Fruit fly (Drosophila melanogaster): ENCODE data around the gene mRpL36.

The mRpL36 gene

DNA sequence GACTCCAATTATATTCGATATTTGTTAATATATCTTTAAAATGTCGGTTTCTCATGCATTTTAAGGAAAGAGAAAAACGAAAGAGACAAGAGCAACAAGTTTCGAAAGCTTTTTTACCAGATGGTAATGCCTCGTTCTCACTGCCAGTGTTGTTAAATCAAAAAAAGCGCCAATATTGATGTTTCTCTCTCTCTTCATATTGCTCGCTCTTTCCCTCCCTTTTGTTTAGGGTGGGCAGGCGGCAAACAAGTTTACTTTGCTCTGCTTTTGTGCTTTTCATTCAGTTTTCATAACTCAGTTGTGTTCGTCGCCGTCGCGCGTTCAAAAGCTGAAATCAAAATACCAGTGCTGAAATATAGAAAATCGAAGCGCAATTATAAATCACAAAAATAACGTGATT lies 43.1 kb downstream of the mRpL36 start (continued):
- peak; percentile 56 for TF ChIP-seq CG10543 (GFP tag; optimal IDR thresholded peaks at IDR 0.05)
- TF ChIP-seq E2f2 (GFP tag; IDR thresholded peaks at IDR 0.05) = peak; percentile 57
- TF ChIP-seq CG31365 (tag; optimal IDR thresholded peaks at IDR 0.05) = peak; percentile 64
- peak; percentile 65 for TF ChIP-seq BtbVII (GFP tag; optimal IDR thresholded peaks at IDR 0.05)
- TF ChIP-seq CG31224 (GFP tag; IDR thresholded peaks at IDR 0.05) = no peak
- no peak for TF ChIP-seq ham (GFP tag; IDR thresholded peaks at IDR 0.05)
- TF ChIP-seq dimm (GFP tag; IDR thresholded peaks at IDR 0.05) = no peak
- peak; percentile 36; the same call in 1 of the 2 replicates for TF ChIP-seq seq (GFP tag; IDR thresholded peaks at IDR 0.05)
- no peak for TF ChIP-seq CG18262 (tag; optimal IDR thresholded peaks at IDR 0.05)
- no peak for TF ChIP-seq bowl (GFP tag; IDR thresholded peaks at IDR 0.05)
- no peak for TF ChIP-seq CG3407 (GFP tag; optimal IDR thresholded peaks at IDR 0.05)
- peak; percentile 6 for TF ChIP-seq tup (GFP tag; optimal IDR thresholded peaks at IDR 0.05)
- TF ChIP-seq psq (GFP tag; optimal IDR thresholded peaks at IDR 0.05) = no peak
- TF ChIP-seq wek (GFP tag; optimal IDR thresholded peaks at IDR 0.05) = peak; percentile 53
- no peak for TF ChIP-seq CG2889 (GFP tag; IDR thresholded peaks at IDR 0.05)
- TF ChIP-seq crp (GFP tag; optimal IDR thresholded peaks at IDR 0.05) = no peak
- TF ChIP-seq Bgb (GFP tag; IDR thresholded peaks at IDR 0.05; ENCODE audit: partially characterized antibody) = no peak
- no peak for TF ChIP-seq CG3838 (GFP tag; optimal IDR thresholded peaks at IDR 0.05)
- peak; percentile 79 for TF ChIP-seq caup (GFP tag; optimal IDR thresholded peaks at IDR 0.05; ENCODE audit: severe bottlenecking)
- no peak for TF ChIP-seq ssp (GFP tag; IDR thresholded peaks at IDR 0.05)
- no peak for TF ChIP-seq Ptx1 (GFP tag; IDR thresholded peaks at IDR 0.05)
- TF ChIP-seq hkb (optimal IDR thresholded peaks at IDR 0.05) = no peak
- peak; percentile 67 for TF ChIP-seq hkb (GFP tag; IDR thresholded peaks at IDR 0.05)
- TF ChIP-seq HmgZ (tag; optimal IDR thresholded peaks at IDR 0.05) = peak; percentile 61
- peak; percentile 77 for TF ChIP-seq CG17568 (GFP tag; optimal IDR thresholded peaks at IDR 0.05)
- TF ChIP-seq CG17186 (GFP tag; optimal IDR thresholded peaks at IDR 0.05) = no peak
- TF ChIP-seq CG17328 (GFP tag; IDR thresholded peaks at IDR 0.05) = no peak
- peak; percentile 50 for TF ChIP-seq Dad (GFP tag; optimal IDR thresholded peaks at IDR 0.05)
- TF ChIP-seq CG33213 (GFP tag; optimal IDR thresholded peaks at IDR 0.05) = no peak
- TF ChIP-seq fd102C (GFP tag; optimal IDR thresholded peaks at IDR 0.05) = no peak
- TF ChIP-seq CG13123 (GFP tag; optimal IDR thresholded peaks at IDR 0.05) = no peak
- no peak for TF ChIP-seq GATAe (GFP tag; conservative IDR thresholded peaks at IDR 0.05)
- no peak for TF ChIP-seq CG9609 (GFP tag; optimal IDR thresholded peaks at IDR 0.05)
- TF ChIP-seq CG15073 (GFP tag; optimal IDR thresholded peaks at IDR 0.05) = no peak
- peak; percentile 29 for TF ChIP-seq tap (tag; optimal IDR thresholded peaks at IDR 0.05)
- TF ChIP-seq CG4617 (GFP tag; optimal IDR thresholded peaks at IDR 0.05; ENCODE audit: borderline replicate concordance) = no peak
- TF ChIP-seq gcm (GFP tag; optimal IDR thresholded peaks at IDR 0.05) = peak; percentile 31
- no peak for TF ChIP-seq ato (GFP tag; IDR thresholded peaks at IDR 0.05; ENCODE audit: partially characterized antibody)
- no peak for TF ChIP-seq peb (GFP tag; IDR thresholded peaks at IDR 0.05)
- peak; percentile 32 for TF ChIP-seq grau (tag; optimal IDR thresholded peaks at IDR 0.05)
- no peak for TF ChIP-seq Elba2 (GFP tag; optimal IDR thresholded peaks at IDR 0.05)
- TF ChIP-seq CG17385 (GFP tag; optimal IDR thresholded peaks at IDR 0.05) = peak; percentile 64
- no peak for TF ChIP-seq Awh (GFP tag; IDR thresholded peaks at IDR 0.05)
- no peak for TF ChIP-seq CG18764 (GFP tag; optimal IDR thresholded peaks at IDR 0.05)
- TF ChIP-seq gt (GFP tag; IDR thresholded peaks at IDR 0.05) = no peak
- TF ChIP-seq onecut (GFP tag; IDR thresholded peaks at IDR 0.05) = peak; percentile 82
- peak; percentile 44 for TF ChIP-seq Side (GFP tag; optimal IDR thresholded peaks at IDR 0.05)
- no peak for TF ChIP-seq disco-r (GFP tag; optimal IDR thresholded peaks at IDR 0.05)
- no peak for TF ChIP-seq H15 (GFP tag; IDR thresholded peaks at IDR 0.05)
- peak; percentile 26 for TF ChIP-seq Hsf (GFP tag; optimal IDR thresholded peaks at IDR 0.05)
- TF ChIP-seq Ets65A (GFP tag) = no peak
- TF ChIP-seq vnd (GFP tag; IDR thresholded peaks at IDR 0.05; ENCODE audit: partially characterized antibody) = no peak

Measured in whole organism, embryonic.